Fruit fly (Drosophila melanogaster) whole organism, embryonic: ENCODE results near the gene plum.

Source experiments
- Antp ChIP-seq: fragments of 200-800 bp; sonication (Bioruptor generic); optimal IDR thresholded peaks from 3 replicates; lab custom pipeline; 2016; ENCODE audit warnings: missing biosample characterization, missing genetic modification characterization
- Blimp-1 ChIP-seq: fragments of 200-800 bp; sonication (Bioruptor generic); optimal IDR thresholded peaks from 3 replicates; lab custom pipeline; 2018; ENCODE audit warnings: missing biosample characterization, missing genetic modification characterization, mild to moderate bottlenecking, moderate library complexity, missing genetic modification reagents
- CG10147 ChIP-seq: fragments of 200-800 bp; sonication (Bioruptor generic); optimal IDR thresholded peaks from 2 replicates; lab custom pipeline; 2019; ENCODE audit warnings: missing biosample characterization, mild to moderate bottlenecking, missing genetic modification characterization, moderate library complexity
- CG11093 ChIP-seq: fragments of 200-800 bp; sonication (Bioruptor generic); IDR thresholded peaks from 3 replicates; pipeline ENCODE4 v1.3.6; 2022; ENCODE audit warnings: missing biosample characterization, missing genetic modification characterization
- CG11696 ChIP-seq: fragments of 200-800 bp; sonication (Bioruptor generic); IDR thresholded peaks from 2 replicates; pipeline ENCODE4 v1.3.6; 2022; ENCODE audit warnings: missing biosample characterization, missing genetic modification characterization
- CG13296 ChIP-seq: fragments of 200-800 bp; sonication (Bioruptor generic); optimal IDR thresholded peaks from 3 replicates; lab custom pipeline; 2018; ENCODE audit warnings: missing biosample characterization, mild to moderate bottlenecking, missing genetic modification characterization
- CG13424 ChIP-seq: fragments of 200-800 bp; sonication (Bioruptor generic); optimal IDR thresholded peaks from 2 replicates; lab custom pipeline; 2019; ENCODE audit warnings: missing biosample characterization, mild to moderate bottlenecking, missing genetic modification characterization, moderate library complexity
- CG14710 ChIP-seq: fragments of 200-800 bp; sonication (Bioruptor generic); optimal IDR thresholded peaks from 3 replicates; lab custom pipeline; 2019; ENCODE audit warnings: missing biosample characterization, mild to moderate bottlenecking, missing genetic modification characterization, moderate library complexity
- CG14965 ChIP-seq: fragments of 200-800 bp; sonication (Bioruptor generic); optimal IDR thresholded peaks from 2 replicates; lab custom pipeline; 2016; ENCODE audit warnings: missing biosample characterization, missing genetic modification characterization, borderline replicate concordance
- CG16779 ChIP-seq: fragments of 200-800 bp; sonication (Bioruptor generic); IDR thresholded peaks from 2 replicates; pipeline ENCODE4 v1.3.6; 2022; ENCODE audit warnings: missing biosample characterization, missing genetic modification characterization
- CG30431 ChIP-seq: fragments of 200-800 bp; sonication (Bioruptor generic); optimal IDR thresholded peaks from 2 replicates; lab custom pipeline; 2017; ENCODE audit warnings: missing biosample characterization, missing genetic modification characterization
- CG33557 ChIP-seq: fragments of 200-800 bp; sonication (Bioruptor generic); optimal IDR thresholded peaks from 2 replicates; lab custom pipeline; 2019; ENCODE audit warnings: missing biosample characterization, mild to moderate bottlenecking, missing genetic modification characterization, moderate library complexity
- CG6254 ChIP-seq: fragments of 200-800 bp; sonication (Bioruptor generic); optimal IDR thresholded peaks from 3 replicates; lab custom pipeline; 2017; ENCODE audit warnings: mild to moderate bottlenecking, missing biosample characterization, missing genetic modification reagents, missing genetic modification characterization
- CG7839 ChIP-seq: fragments of 200-800 bp; sonication (Bioruptor generic); optimal IDR thresholded peaks from 3 replicates; lab custom pipeline; 2018; ENCODE audit warnings: missing biosample characterization, mild to moderate bottlenecking, missing genetic modification characterization, moderate library complexity
- CG9609 ChIP-seq: fragments of 200-800 bp; sonication (Bioruptor generic); optimal IDR thresholded peaks from 3 replicates; lab custom pipeline; 2016; ENCODE audit warnings: missing biosample characterization, missing genetic modification characterization
- CG9817 ChIP-seq: fragments of 200-800 bp; sonication (Bioruptor generic); optimal IDR thresholded peaks from 2 replicates; lab custom pipeline; 2018; ENCODE audit warnings: missing biosample characterization, mild to moderate bottlenecking, missing genetic modification characterization, moderate library complexity
- Chrac-16 ChIP-seq: fragments of 200-800 bp; sonication (Bioruptor generic); optimal IDR thresholded peaks from 3 replicates; lab custom pipeline; 2016; ENCODE audit warnings: missing biosample characterization, missing genetic modification characterization
- D19A ChIP-seq: fragments of 200-800 bp; optimal IDR thresholded peaks from 3 replicates; lab custom pipeline; 2019; ENCODE audit warnings: missing biosample characterization, mild to moderate bottlenecking, missing genetic modification characterization, moderate library complexity
- Doc2 ChIP-seq: fragments of 200-800 bp; sonication (Bioruptor generic); IDR thresholded peaks from 2 replicates; pipeline ENCODE4 v1.3.6; 2022; ENCODE audit warnings: missing biosample characterization, missing genetic modification characterization
- Ets65A ChIP-seq: fragments of 200-800 bp; sonication (Bioruptor generic); peaks from one replicate; lab custom pipeline; 2016; ENCODE audit warnings: missing biosample characterization, missing genetic modification characterization
- Fer1 ChIP-seq: fragments of 200-800 bp; sonication (Bioruptor generic); optimal IDR thresholded peaks from 2 replicates; lab custom pipeline; 2017; ENCODE audit warnings: missing biosample characterization, mild to moderate bottlenecking, missing genetic modification characterization
- Gsc ChIP-seq: fragments of 200-800 bp; sonication (Bioruptor generic); IDR thresholded peaks from 2 replicates; pipeline ENCODE4 v1.3.6; 2022; ENCODE audit warnings: missing biosample characterization, missing genetic modification characterization
- Jarid2 ChIP-seq: fragments of 200-800 bp; sonication (Bioruptor generic); optimal IDR thresholded peaks from 3 replicates; lab custom pipeline; 2017; ENCODE audit warnings: mild to moderate bottlenecking, missing biosample characterization, missing genetic modification reagents, missing genetic modification characterization
- Med ChIP-seq: fragments of 200-800 bp; sonication (Bioruptor generic); peaks from one replicate; lab custom pipeline; 2016; ENCODE audit warnings: missing biosample characterization, missing genetic modification characterization, mild to moderate bottlenecking, inconsistent platforms, moderate library complexity
- NFAT ChIP-seq: fragments of 200-800 bp; sonication (Bioruptor generic); IDR thresholded peaks from 2 replicates; pipeline ENCODE4 v1.3.6; 2022; ENCODE audit warnings: missing biosample characterization, missing genetic modification characterization
- Ravus ChIP-seq: fragments of 200-800 bp; sonication (Bioruptor generic); IDR thresholded peaks from 2 replicates; pipeline ENCODE4 v1.3.6; 2022; ENCODE audit warnings: missing biosample characterization, missing genetic modification characterization
- Sox102F ChIP-seq: fragments of 200-800 bp; sonication (Bioruptor generic); optimal IDR thresholded peaks from 2 replicates; lab custom pipeline; 2018; ENCODE audit warnings: missing biosample characterization, mild to moderate bottlenecking, missing genetic modification characterization, moderate library complexity
- Trl ChIP-seq, 3 experiments: fragments of >200 bp in 2 of 3; fragments of 200-800 bp in 1 of 3; sonication (Bioruptor generic) in 1 of 3; optimal IDR thresholded peaks; 2 replicates in 1 of 3; 3 replicates in 2 of 3; lab custom pipeline; 2016 to 2017; ENCODE audit warnings: missing biosample characterization in 1 of 3, missing genetic modification characterization in 1 of 3
- br ChIP-seq: fragments of >200 bp; optimal IDR thresholded peaks from 2 replicates; lab custom pipeline; 2017
- cwo ChIP-seq: fragments of 200-800 bp; sonication (Bioruptor generic); optimal IDR thresholded peaks from 3 replicates; lab custom pipeline; 2017; ENCODE audit warnings: missing biosample characterization, missing genetic modification characterization, mild to moderate bottlenecking, moderate library complexity, missing genetic modification reagents
- dan ChIP-seq: fragments of 200-800 bp; sonication (Bioruptor generic); IDR thresholded peaks from 2 replicates; pipeline ENCODE4 v1.3.6; 2022; ENCODE audit warnings: missing biosample characterization, missing genetic modification characterization
- dmrt11E ChIP-seq: fragments of 200-800 bp; sonication (Bioruptor generic); optimal IDR thresholded peaks from 3 replicates; lab custom pipeline; 2018; ENCODE audit warnings: missing biosample characterization, mild to moderate bottlenecking, missing genetic modification characterization, moderate library complexity
- eve ChIP-seq, 2 experiments: fragments of >200 bp; optimal IDR thresholded peaks; 2 replicates each; lab custom pipeline; 2017; ENCODE audit warnings: missing biosample characterization in 2 of 2, missing genetic modification characterization in 2 of 2
- fd96Cb ChIP-seq: fragments of 200-800 bp; sonication (Bioruptor generic); optimal IDR thresholded peaks from 2 replicates; lab custom pipeline; 2018; ENCODE audit warnings: missing biosample characterization, mild to moderate bottlenecking, missing genetic modification characterization, moderate library complexity
- fru ChIP-seq: fragments of >200 bp; optimal IDR thresholded peaks from 2 replicates; lab custom pipeline; 2017
- hkb ChIP-seq, 2 experiments: fragments of 200-800 bp in 1 of 2; fragments of >200 bp in 1 of 2; sonication (Bioruptor generic) in 1 of 2; IDR thresholded peaks in 1 of 2; optimal IDR thresholded peaks in 1 of 2; 2 replicates each; pipeline versions ENCODE4 v1.3.6 to Lab custom; 2017 to 2022; ENCODE audit warnings: missing biosample characterization in 1 of 2, missing genetic modification characterization in 1 of 2
- lab ChIP-seq: fragments of 200-800 bp; sonication (Bioruptor generic); optimal IDR thresholded peaks from 3 replicates; lab custom pipeline; 2017; ENCODE audit warnings: missing biosample characterization, missing genetic modification characterization, mild to moderate bottlenecking, moderate library complexity, missing genetic modification reagents
- lbe ChIP-seq: fragments of 200-800 bp; sonication (Bioruptor generic); optimal IDR thresholded peaks from 2 replicates; lab custom pipeline; 2016; ENCODE audit warnings: missing biosample characterization, mild to moderate bottlenecking, missing genetic modification characterization
- nmo ChIP-seq: fragments of 200-800 bp; sonication (Bioruptor generic); optimal IDR thresholded peaks from 2 replicates; lab custom pipeline; 2018; ENCODE audit warnings: missing biosample characterization, mild to moderate bottlenecking, missing genetic modification characterization, moderate library complexity
- nom ChIP-seq: fragments of 200-800 bp; sonication (Bioruptor generic); optimal IDR thresholded peaks from 2 replicates; lab custom pipeline; 2017; ENCODE audit warnings: missing biosample characterization, missing genetic modification characterization, mild to moderate bottlenecking, moderate library complexity, missing genetic modification reagents
- pb ChIP-seq: fragments of 200-800 bp; sonication (Bioruptor generic); optimal IDR thresholded peaks from 3 replicates; lab custom pipeline; 2016; ENCODE audit warnings: missing biosample characterization, missing genetic modification characterization
- ranshi ChIP-seq: fragments of 200-800 bp; sonication (Bioruptor generic); IDR thresholded peaks from 2 replicates; pipeline ENCODE4 v1.3.6; 2022; ENCODE audit warnings: missing biosample characterization, missing genetic modification characterization
- row ChIP-seq: fragments of 200-800 bp; sonication (Bioruptor generic); IDR thresholded peaks from 3 replicates; pipeline ENCODE4 v1.3.6; 2022; ENCODE audit warnings: missing biosample characterization, missing genetic modification characterization
- sens ChIP-seq: fragments of 200-800 bp; sonication (Bioruptor generic); peaks from one replicate; lab custom pipeline; 2016; ENCODE audit warnings: missing biosample characterization, missing genetic modification characterization
- slbo ChIP-seq: fragments of 200-800 bp; sonication (Bioruptor generic); IDR thresholded peaks from 2 replicates; pipeline ENCODE4 v1.3.6; 2022; ENCODE audit warnings: missing biosample characterization, missing genetic modification characterization
- trem ChIP-seq: fragments of 200-800 bp; optimal IDR thresholded peaks from 3 replicates; lab custom pipeline; 2019; ENCODE audit warnings: missing biosample characterization, mild to moderate bottlenecking, missing genetic modification characterization, moderate library complexity
- unpg ChIP-seq: fragments of 200-800 bp; sonication (Bioruptor generic); optimal IDR thresholded peaks from 3 replicates; lab custom pipeline; 2018; ENCODE audit warnings: missing biosample characterization, mild to moderate bottlenecking, missing genetic modification characterization, moderate library complexity
- zfh1 ChIP-seq: fragments of 200-800 bp; sonication (Bioruptor generic); IDR thresholded peaks from 3 replicates; pipeline ENCODE4 v1.3.6; 2022; ENCODE audit warnings: missing biosample characterization, missing genetic modification characterization

The plum gene

DNA sequence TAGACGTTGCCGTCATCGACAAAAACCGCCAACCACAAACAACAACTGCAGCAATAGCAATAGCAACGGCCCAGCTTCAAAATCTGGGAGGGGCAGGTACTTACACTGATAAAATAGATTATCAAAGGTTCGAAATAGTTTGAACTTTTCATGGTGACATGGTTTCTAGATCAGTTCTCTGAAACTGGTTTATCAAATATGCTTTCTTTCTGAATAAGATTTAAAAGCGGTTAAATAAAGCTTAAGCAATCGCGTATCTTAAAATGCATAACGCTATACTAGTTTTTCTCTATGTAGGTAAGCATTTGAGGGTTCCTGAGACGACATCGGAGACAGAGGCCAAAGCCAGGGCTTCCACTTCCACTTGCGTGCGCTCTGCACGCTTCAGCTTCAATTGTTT, 34.7 kb downstream of the plum start (continued):
- no peak for TF ChIP-seq CG13296
- TF ChIP-seq ranshi (GFP tag; lab: Robert Waterston, UW), result no peak
- no peak for TF ChIP-seq CG11093
- TF ChIP-seq CG14710 (tag; lab: Kevin White, UChicago), result no peak
- TF ChIP-seq pb (GFP tag; lab: Kevin White, UChicago), result no peak
- no peak for TF ChIP-seq Doc2 (GFP tag; lab: Robert Waterston, UW)
- TF ChIP-seq D19A (tag; lab: Kevin White, UChicago), result no peak

DNA sequence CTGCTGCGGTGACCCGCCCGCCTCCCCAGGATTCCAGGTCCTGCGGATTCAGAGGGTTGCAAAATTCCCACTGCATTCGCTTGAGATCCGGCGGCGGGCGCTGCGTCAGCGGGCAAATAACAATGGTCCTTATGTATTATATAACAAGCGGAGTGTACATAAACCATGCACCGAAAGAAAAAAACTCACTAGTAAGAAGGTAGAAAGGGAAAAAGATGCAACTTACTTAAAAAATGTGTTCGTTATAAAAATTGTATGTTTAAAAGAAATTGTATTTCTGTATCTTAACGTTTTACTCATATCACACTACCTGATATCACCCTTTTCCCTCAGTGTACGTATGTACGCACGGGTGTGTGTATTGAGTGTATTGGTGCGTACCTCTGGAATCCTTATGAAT, 35.9 kb downstream of the plum start:
- no peak for TF ChIP-seq CG10147 (GFP tag; lab: Kevin White, UChicago)
- TF ChIP-seq CG9609 (GFP tag; lab: Kevin White, UChicago), result no peak
- TF ChIP-seq cwo, result no peak
- TF ChIP-seq nmo (GFP tag; lab: Kevin White, UChicago), result peak; percentile 8
- TF ChIP-seq dmrt11E (tag; lab: Kevin White, UChicago), result no peak
- peak; percentile 18 for TF ChIP-seq CG7839
- TF ChIP-seq Trl (optimal IDR thresholded peaks at IDR 0.05; lab: Kevin White, UChicago), result no peak
- TF ChIP-seq Trl (GFP tag; optimal IDR thresholded peaks at IDR 0.05; lab: Kevin White, UChicago), result no peak
- 0 out of 3 replicates have a peak, but pooled peaks have one; percentile 38 for TF ChIP-seq zfh1 (GFP tag; lab: Robert Waterston, UW)
- TF ChIP-seq ranshi (GFP tag; lab: Robert Waterston, UW), result no peak
- no peak for TF ChIP-seq NFAT (GFP tag; lab: Robert Waterston, UW)
- no peak for TF ChIP-seq CG6254 (GFP tag; lab: Kevin White, UChicago)
- TF ChIP-seq CG16779 (GFP tag; lab: Robert Waterston, UW), result no peak
- TF ChIP-seq nom (GFP tag; lab: Kevin White, UChicago), result peak; percentile 25
- peak; percentile 17 for TF ChIP-seq Sox102F (GFP tag; lab: Kevin White, UChicago)
- peak; percentile 91 for TF ChIP-seq Ets65A (GFP tag; lab: Kevin White, UChicago)
- no peak for TF ChIP-seq CG33557 (GFP tag; lab: Kevin White, UChicago)
- peak in 1 of 2 experiments; percentile 35 for TF ChIP-seq eve (GFP tag; optimal IDR thresholded peaks at IDR 0.05; lab: Kevin White, UChicago)
- 0 out of 2 replicates have a peak, but pooled peaks have one; percentile 29 for TF ChIP-seq CG11696 (GFP tag; lab: Robert Waterston, UW)
- TF ChIP-seq CG13424 (tag; lab: Kevin White, UChicago), result peak; percentile 14
- 0 out of 2 replicates have a peak, but pooled peaks have one; percentile 21 for TF ChIP-seq slbo (GFP tag; lab: Robert Waterston, UW)
- peak; percentile 32 for TF ChIP-seq Blimp-1
- no peak for TF ChIP-seq fru (lab: Kevin White, UChicago)
- TF ChIP-seq row (GFP tag; lab: Robert Waterston, UW), result 0 out of 3 replicates have a peak, but pooled peaks have one; percentile 40
- no peak for TF ChIP-seq dan (GFP tag; lab: Robert Waterston, UW)
- peak; percentile 23 for TF ChIP-seq fd96Cb (tag; lab: Kevin White, UChicago)
- no peak for TF ChIP-seq hkb (optimal IDR thresholded peaks at IDR 0.05; lab: Kevin White, UChicago)
- TF ChIP-seq hkb (GFP tag; IDR thresholded peaks at IDR 0.05; lab: Robert Waterston, UW), result peak; percentile 36; the same call in 1 of the 2 replicates
- TF ChIP-seq Chrac-16 (GFP tag; lab: Kevin White, UChicago), result no peak
- TF ChIP-seq Antp (GFP tag; lab: Kevin White, UChicago), result no peak
- TF ChIP-seq unpg (GFP tag; lab: Kevin White, UChicago), result peak; percentile 18
- peak; percentile 36 for TF ChIP-seq lbe (GFP tag; lab: Kevin White, UChicago)
- no peak for TF ChIP-seq CG30431 (GFP tag; lab: Kevin White, UChicago)
- peak; percentile 20 for TF ChIP-seq sens (GFP tag; lab: Kevin White, UChicago)
- TF ChIP-seq CG9817, result peak; percentile 15
- no peak for TF ChIP-seq Ravus
- TF ChIP-seq lab (GFP tag; lab: Kevin White, UChicago), result peak; percentile 36
- TF ChIP-seq Fer1 (GFP tag; lab: Kevin White, UChicago), result no peak
- TF ChIP-seq Gsc (GFP tag; lab: Robert Waterston, UW), result no peak
- TF ChIP-seq Med (GFP tag; lab: Kevin White, UChicago), result peak; percentile 76
- no peak for TF ChIP-seq Jarid2
- TF ChIP-seq trem (tag; lab: Kevin White, UChicago), result no peak
- no peak for TF ChIP-seq br
- TF ChIP-seq CG14965 (GFP tag; lab: Kevin White, UChicago), result no peak
